Worm (Caenorhabditis elegans): ENCODE results near the gene aakg-1.

Gene aakg-1

DNA sequence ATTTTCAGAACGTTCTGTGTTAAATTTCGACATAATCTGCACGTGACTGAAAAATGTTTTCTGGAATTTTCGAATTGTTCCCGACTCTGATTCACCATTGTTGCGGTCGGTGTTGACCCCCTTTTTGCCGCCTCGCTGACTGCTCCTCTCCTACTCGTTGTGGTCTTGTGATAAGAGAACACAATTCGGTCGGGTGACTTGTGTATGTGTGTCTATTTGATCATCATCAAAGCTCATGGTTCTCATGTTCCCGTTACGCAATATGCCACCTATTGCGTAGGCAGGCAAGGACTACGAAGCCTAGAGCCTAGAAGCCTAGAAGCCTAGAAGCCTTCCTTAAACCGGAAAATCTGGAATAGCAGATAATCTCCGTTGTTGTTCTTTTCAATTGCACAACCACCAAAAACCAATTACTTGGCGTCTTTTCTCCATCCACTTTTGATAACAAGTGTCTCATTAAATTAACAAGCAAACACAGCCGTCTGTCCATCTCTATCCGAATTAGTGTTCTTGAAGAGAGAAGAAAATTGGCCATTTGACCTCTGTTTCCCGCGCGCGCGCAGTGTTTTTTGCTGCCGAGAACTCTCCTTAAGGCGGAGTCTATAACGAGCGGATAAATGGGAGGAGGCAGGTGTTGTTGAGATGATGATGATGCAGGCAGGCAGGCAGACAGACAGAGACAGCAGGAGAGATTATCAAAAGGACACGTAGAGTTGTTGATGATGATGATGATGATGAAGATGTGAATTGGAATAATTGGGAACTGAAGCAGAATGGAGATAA, 39.7 kb upstream of the aakg-1 start:
- TF ChIP-seq mls-2 (tag; optimal IDR thresholded peaks at IDR 0.05) (peak; percentile 54), drap-1 (GFP tag; optimal IDR thresholded peaks at IDR 0.05) (no peak), nhr-28 (tag; optimal IDR thresholded peaks at IDR 0.05) (no peak), zip-8 (tag; optimal IDR thresholded peaks at IDR 0.05) (peak; percentile 84), nhr-76 (tag; optimal IDR thresholded peaks at IDR 0.05) (no peak), unc-62 (GFP tag; optimal IDR thresholded peaks at IDR 0.05) (peak; percentile 61), ces-1 (GFP tag; optimal IDR thresholded peaks at IDR 0.05) (peak; percentile 90), elt-3 (tag; optimal IDR thresholded peaks at IDR 0.05) (no peak), ztf-11 (tag; optimal IDR thresholded peaks at IDR 0.05) (no peak), elt-1 (tag; optimal IDR thresholded peaks at IDR 0.05; ENCODE audit: borderline replicate concordance, insufficient read depth) (peak; percentile 74), nhr-2 (tag; optimal IDR thresholded peaks at IDR 0.05) (peak; percentile 58), lsy-2 (tag; optimal IDR thresholded peaks at IDR 0.05) (no peak), unc-39 (tag; optimal IDR thresholded peaks at IDR 0.05) (no peak), nhr-12 (tag; optimal IDR thresholded peaks at IDR 0.05) (no peak), sptf-1 (tag; optimal IDR thresholded peaks at IDR 0.05) (no peak), lin-32 (GFP tag; optimal IDR thresholded peaks at IDR 0.05) (peak; percentile 61), mab-5 (tag; optimal IDR thresholded peaks at IDR 0.05) (no peak), ceh-43 (GFP tag; optimal IDR thresholded peaks at IDR 0.05) (peak; percentile 54), mep-1 (tag; optimal IDR thresholded peaks at IDR 0.05) (no peak), hlh-1 (tag; optimal IDR thresholded peaks at IDR 0.05) (peak; percentile 61), tbx-8 (GFP tag; optimal IDR thresholded peaks at IDR 0.05) (peak; percentile 31), sem-2 (GFP tag; optimal IDR thresholded peaks at IDR 0.05) (no peak), unc-120 (tag; optimal IDR thresholded peaks at IDR 0.05; ENCODE audit: poor library complexity, severe bottlenecking) (peak; percentile 23), cnd-1 (tag; optimal IDR thresholded peaks at IDR 0.05) (peak; percentile 75), blmp-1 (tag; optimal IDR thresholded peaks at IDR 0.05) (no peak), ceh-39 (tag; optimal IDR thresholded peaks at IDR 0.05) (peak; percentile 51), snpc-4 (tag; optimal IDR thresholded peaks at IDR 0.05) (no peak), lin-13 (tag; optimal IDR thresholded peaks at IDR 0.05) (peak; percentile 20), M03D4.4 (tag; optimal IDR thresholded peaks at IDR 0.05) (no peak), bed-3 (GFP tag; optimal IDR thresholded peaks at IDR 0.05) (no peak), ham-2 (GFP tag; optimal IDR thresholded peaks at IDR 0.05) (peak; percentile 50), pha-4 (tag; optimal IDR thresholded peaks at IDR 0.05) (no peak), nhr-237 (tag; optimal IDR thresholded peaks at IDR 0.05) (no peak), flh-1 (GFP tag; optimal IDR thresholded peaks at IDR 0.05) (no peak), ceh-83 (GFP tag; optimal IDR thresholded peaks at IDR 0.05) (no peak)

DNA sequence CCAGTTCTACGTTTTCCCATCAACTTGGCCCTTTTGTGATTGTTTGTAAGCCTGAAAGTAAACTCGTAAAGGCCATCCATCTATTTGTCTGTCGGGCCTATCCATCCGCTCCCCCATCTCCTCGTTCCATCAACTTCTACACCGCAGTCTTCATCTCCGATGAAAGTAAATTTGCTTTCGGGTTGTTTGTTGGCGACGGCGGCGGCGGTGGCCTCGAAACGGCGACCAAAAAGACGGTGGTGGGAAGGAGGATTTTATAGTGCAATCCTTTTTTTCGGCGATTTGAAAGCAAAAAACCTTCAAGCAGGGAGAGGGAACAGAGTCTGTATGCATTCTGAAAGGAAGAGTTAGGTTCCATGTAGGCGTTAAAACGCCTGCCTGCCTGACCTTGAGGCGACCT, 39.0 kb upstream of the aakg-1 start:
- TF ChIP-seq nhr-2 (tag; optimal IDR thresholded peaks at IDR 0.05) (no peak), lin-13 (tag; optimal IDR thresholded peaks at IDR 0.05) (no peak), flh-1 (GFP tag; optimal IDR thresholded peaks at IDR 0.05) (no peak), nhr-76 (tag; optimal IDR thresholded peaks at IDR 0.05) (no peak), unc-120 (tag; optimal IDR thresholded peaks at IDR 0.05; ENCODE audit: poor library complexity, severe bottlenecking) (no peak), ceh-83 (GFP tag; optimal IDR thresholded peaks at IDR 0.05) (no peak)

DNA sequence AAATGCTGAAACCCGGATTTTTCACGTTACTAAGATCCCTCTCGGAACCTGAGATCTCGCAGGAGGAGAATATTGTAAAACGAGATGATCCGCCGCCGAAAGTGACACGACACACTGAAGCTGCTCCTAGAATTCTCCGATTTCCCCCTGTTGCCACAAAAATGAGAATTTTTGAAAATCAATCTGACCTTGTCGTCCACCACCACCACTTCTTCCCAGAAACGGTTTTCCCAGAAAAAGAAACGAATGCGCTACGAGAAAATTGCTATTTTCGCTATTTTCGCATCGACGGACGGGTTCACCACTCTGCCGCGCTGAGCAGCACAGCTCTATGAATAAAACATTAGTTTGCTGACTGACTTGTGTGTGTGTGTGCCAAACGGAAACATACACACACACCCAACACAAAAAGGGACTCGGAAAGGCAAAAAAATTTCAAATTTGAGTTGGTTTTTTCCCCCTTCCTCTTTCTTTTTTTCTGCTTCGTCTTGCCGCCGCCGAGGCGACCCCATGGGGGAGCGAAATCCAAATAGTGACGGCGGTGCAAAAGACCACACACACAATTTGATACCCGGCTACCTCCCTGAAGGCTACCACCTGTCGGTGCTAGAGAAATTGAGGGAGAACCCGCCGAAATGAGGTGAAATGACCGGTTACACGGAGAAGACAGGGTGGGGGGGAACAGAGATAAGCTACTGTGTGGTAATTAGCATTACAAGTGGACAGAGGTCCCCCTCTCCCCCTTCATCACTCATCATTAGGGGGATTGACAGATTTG, 38.1 kb upstream of the aakg-1 start:
- TF ChIP-seq nhr-237 (tag; optimal IDR thresholded peaks at IDR 0.05): no peak
- peak; percentile 32 for TF ChIP-seq drap-1 (GFP tag; optimal IDR thresholded peaks at IDR 0.05)
- peak; percentile 56 for TF ChIP-seq mls-2 (tag; optimal IDR thresholded peaks at IDR 0.05)
- TF ChIP-seq elt-3 (tag; optimal IDR thresholded peaks at IDR 0.05): no peak
- peak; percentile 43 for TF ChIP-seq ham-2 (GFP tag; optimal IDR thresholded peaks at IDR 0.05)
- peak; percentile 25 for TF ChIP-seq unc-120 (tag; optimal IDR thresholded peaks at IDR 0.05; ENCODE audit: poor library complexity, severe bottlenecking)
- TF ChIP-seq lin-32 (GFP tag; optimal IDR thresholded peaks at IDR 0.05): peak; percentile 68
- no peak for TF ChIP-seq nhr-28 (tag; optimal IDR thresholded peaks at IDR 0.05)
- TF ChIP-seq ztf-11 (tag; optimal IDR thresholded peaks at IDR 0.05): peak; percentile 7
- TF ChIP-seq ces-1 (GFP tag; optimal IDR thresholded peaks at IDR 0.05): peak; percentile 11
- TF ChIP-seq flh-1 (GFP tag; optimal IDR thresholded peaks at IDR 0.05): no peak
- TF ChIP-seq unc-39 (tag; optimal IDR thresholded peaks at IDR 0.05): no peak
- TF ChIP-seq nhr-2 (tag; optimal IDR thresholded peaks at IDR 0.05): peak; percentile 84
- no peak for TF ChIP-seq bed-3 (GFP tag; optimal IDR thresholded peaks at IDR 0.05)
- TF ChIP-seq nhr-76 (tag; optimal IDR thresholded peaks at IDR 0.05): no peak
- no peak for TF ChIP-seq tbx-8 (GFP tag; optimal IDR thresholded peaks at IDR 0.05)
- TF ChIP-seq ceh-83 (GFP tag; optimal IDR thresholded peaks at IDR 0.05): peak; percentile 37
- peak; percentile 76 for TF ChIP-seq hlh-1 (tag; optimal IDR thresholded peaks at IDR 0.05)
- TF ChIP-seq lsy-2 (tag; optimal IDR thresholded peaks at IDR 0.05): no peak
- no peak for TF ChIP-seq M03D4.4 (tag; optimal IDR thresholded peaks at IDR 0.05)
- TF ChIP-seq cnd-1 (tag; optimal IDR thresholded peaks at IDR 0.05): peak; percentile 56
- TF ChIP-seq blmp-1 (tag; optimal IDR thresholded peaks at IDR 0.05): no peak
- no peak for TF ChIP-seq lin-13 (tag; optimal IDR thresholded peaks at IDR 0.05)
- peak; percentile 63 for TF ChIP-seq sptf-1 (tag; optimal IDR thresholded peaks at IDR 0.05)
- peak; percentile 71 for TF ChIP-seq ceh-43 (GFP tag; optimal IDR thresholded peaks at IDR 0.05)
- TF ChIP-seq ceh-39 (tag; optimal IDR thresholded peaks at IDR 0.05): no peak
- peak; percentile 81 for TF ChIP-seq unc-62 (GFP tag; optimal IDR thresholded peaks at IDR 0.05)
- no peak for TF ChIP-seq mep-1 (tag; optimal IDR thresholded peaks at IDR 0.05)
